Fruit fly (Drosophila melanogaster): Measurements from ENCODE around the gene Mau2.

Gene Mau2

dm6 chr3R:15225279-15225730 is 16.3 kb downstream of the Mau2 start, which contains the start of the genes CG31344 and Caf1-55 (continued):
- peak; percentile 76 for TF ChIP-seq zen2 (GFP tag; IDR thresholded peaks at IDR 0.05; ENCODE audit: partially characterized antibody)
- no peak for TF ChIP-seq rib (GFP tag; IDR thresholded peaks at IDR 0.05)
- no peak for TF ChIP-seq CG18011 (GFP tag; optimal IDR thresholded peaks at IDR 0.05)
- TF ChIP-seq Trl (optimal IDR thresholded peaks at IDR 0.05) = no peak
- no peak for TF ChIP-seq Trl (GFP tag; optimal IDR thresholded peaks at IDR 0.05)
- no peak for TF ChIP-seq CG6765 (GFP tag; optimal IDR thresholded peaks at IDR 0.05)
- no peak for TF ChIP-seq CG3281 (GFP tag; optimal IDR thresholded peaks at IDR 0.05)
- TF ChIP-seq CHES-1-like (GFP tag; optimal IDR thresholded peaks at IDR 0.05) = peak; percentile 71
- no peak for TF ChIP-seq CG11504 (tag; optimal IDR thresholded peaks at IDR 0.05)
- TF ChIP-seq Usf (GFP tag; optimal IDR thresholded peaks at IDR 0.05) = no peak
- no peak for TF ChIP-seq en (GFP tag; optimal IDR thresholded peaks at IDR 0.05)
- TF ChIP-seq CG4820 (GFP tag; optimal IDR thresholded peaks at IDR 0.05) = no peak
- no peak for TF ChIP-seq CG7745 (tag; optimal IDR thresholded peaks at IDR 0.05)
- TF ChIP-seq CG12659 (GFP tag; optimal IDR thresholded peaks at IDR 0.05) = peak; percentile 74
- TF ChIP-seq pzg (GFP tag; optimal IDR thresholded peaks at IDR 0.05) = peak; percentile 98
- TF ChIP-seq CG31388 (GFP tag; optimal IDR thresholded peaks at IDR 0.05) = no peak
- TF ChIP-seq HmgZ (tag; optimal IDR thresholded peaks at IDR 0.05) = peak; percentile 68
- TF ChIP-seq CG31224 (GFP tag; IDR thresholded peaks at IDR 0.05) = no peak
- no peak for TF ChIP-seq chif (GFP tag; optimal IDR thresholded peaks at IDR 0.05)
- peak; percentile 20 for TF ChIP-seq CG33213 (GFP tag; optimal IDR thresholded peaks at IDR 0.05)
- TF ChIP-seq PHDP (tag; optimal IDR thresholded peaks at IDR 0.05) = peak; percentile 25
- no peak for TF ChIP-seq Dfd (GFP tag; optimal IDR thresholded peaks at IDR 0.05)
- no peak for TF ChIP-seq otp (GFP tag; IDR thresholded peaks at IDR 0.05)
- TF ChIP-seq CG9876 (GFP tag; optimal IDR thresholded peaks at IDR 0.05) = no peak
- peak; percentile 61; the same call in 2 of the 3 replicates for TF ChIP-seq CG14860 (GFP tag; IDR thresholded peaks at IDR 0.05; ENCODE audit: partially characterized antibody)
- no peak for TF ChIP-seq cwo (GFP tag; optimal IDR thresholded peaks at IDR 0.05)
- no peak for TF ChIP-seq CG18599 (GFP tag; optimal IDR thresholded peaks at IDR 0.05)
- no peak for TF ChIP-seq wor (GFP tag; IDR thresholded peaks at IDR 0.05)
- TF ChIP-seq br (optimal IDR thresholded peaks at IDR 0.05) = no peak
- TF ChIP-seq CG7839 (tag; optimal IDR thresholded peaks at IDR 0.05) = no peak
- no peak for TF ChIP-seq vfl (GFP tag; optimal IDR thresholded peaks at IDR 0.05)
- TF ChIP-seq Ets65A (GFP tag) = no peak
- peak; percentile 34; the same call in 1 of the 2 replicates for TF ChIP-seq CG9932 (GFP tag; IDR thresholded peaks at IDR 0.05)
- peak; percentile 56 for TF ChIP-seq CG30020 (tag; optimal IDR thresholded peaks at IDR 0.05)
- no peak for TF ChIP-seq Side (GFP tag; optimal IDR thresholded peaks at IDR 0.05)
- TF ChIP-seq ac (GFP tag; optimal IDR thresholded peaks at IDR 0.05) = no peak
- TF ChIP-seq tup (GFP tag; optimal IDR thresholded peaks at IDR 0.05) = no peak
- TF ChIP-seq seq (GFP tag; IDR thresholded peaks at IDR 0.05) = no peak
- TF ChIP-seq ATbp (GFP tag; optimal IDR thresholded peaks at IDR 0.05) = no peak
- TF ChIP-seq Antp (GFP tag; optimal IDR thresholded peaks at IDR 0.05) = no peak
- no peak for TF ChIP-seq CG11093 (GFP tag; IDR thresholded peaks at IDR 0.05)
- no peak for TF ChIP-seq cad (GFP tag; optimal IDR thresholded peaks at IDR 0.05)
- TF ChIP-seq tx (GFP tag; optimal IDR thresholded peaks at IDR 0.05) = peak; percentile 24
- no peak for TF ChIP-seq CG8089 (GFP tag; optimal IDR thresholded peaks at IDR 0.05)
- peak; percentile 51 for TF ChIP-seq CG14710 (tag; optimal IDR thresholded peaks at IDR 0.05)
- no peak for TF ChIP-seq slp2 (GFP tag; optimal IDR thresholded peaks at IDR 0.05)
- no peak for TF ChIP-seq psq (GFP tag; optimal IDR thresholded peaks at IDR 0.05)
- peak; percentile 91 for TF ChIP-seq CG11560 (tag; IDR thresholded peaks at IDR 0.05)
- TF ChIP-seq hb (GFP tag; IDR thresholded peaks at IDR 0.05; ENCODE audit: partially characterized antibody) = peak; percentile 61; the same call in 1 of the 3 replicates
- peak; percentile 28 for TF ChIP-seq Xbp1 (GFP tag; optimal IDR thresholded peaks at IDR 0.05)
- peak; percentile 16 for TF ChIP-seq Vsx1 (GFP tag; optimal IDR thresholded peaks at IDR 0.05)
- peak; percentile 92 for TF ChIP-seq Dref (GFP tag; IDR thresholded peaks at IDR 0.05)

Measured in whole organism, embryonic.